Fruit fly (Drosophila melanogaster) whole organism, embryonic: ENCODE data around the gene CG7914.

Source experiments
- Abd-B ChIP-seq: fragments of 200-800 bp; sonication (Bioruptor generic); optimal IDR thresholded peaks from 2 replicates; lab custom pipeline; 2018; ENCODE audit warnings: missing biosample characterization, mild to moderate bottlenecking, missing genetic modification characterization, moderate library complexity
- Aef1 ChIP-seq: fragments of 200-800 bp; sonication (Bioruptor generic); IDR thresholded peaks from 3 replicates; pipeline ENCODE4 v1.3.6; 2022; ENCODE audit warnings: missing biosample characterization, missing genetic modification characterization
- CG10267 ChIP-seq: fragments of 200-800 bp; sonication (Bioruptor generic); optimal IDR thresholded peaks from 2 replicates; lab custom pipeline; 2018; ENCODE audit warnings: missing biosample characterization, mild to moderate bottlenecking, missing genetic modification characterization, moderate library complexity
- CG10274 ChIP-seq: fragments of 200-800 bp; sonication (Bioruptor generic); optimal IDR thresholded peaks from 3 replicates; lab custom pipeline; 2017; ENCODE audit warnings: missing biosample characterization, mild to moderate bottlenecking, missing genetic modification characterization
- CG10462 ChIP-seq: fragments of 200-800 bp; sonication (Bioruptor generic); optimal IDR thresholded peaks from 2 replicates; lab custom pipeline; 2016; ENCODE audit warnings: missing biosample characterization, missing genetic modification characterization
- CG11504 ChIP-seq: fragments of 200-800 bp; sonication (Bioruptor generic); optimal IDR thresholded peaks from 3 replicates; lab custom pipeline; 2019; ENCODE audit warnings: missing biosample characterization, mild to moderate bottlenecking, missing genetic modification characterization, moderate library complexity
- CG11560 ChIP-seq: fragments of 200-800 bp; sonication (Bioruptor generic); IDR thresholded peaks from 3 replicates; pipeline ENCODE4 v1.3.6; 2022; ENCODE audit warnings: missing biosample characterization, missing genetic modification characterization
- CG12769 ChIP-seq: fragments of 200-800 bp; sonication (Bioruptor generic); optimal IDR thresholded peaks from 2 replicates; lab custom pipeline; 2019; ENCODE audit warnings: missing biosample characterization, mild to moderate bottlenecking, missing genetic modification characterization, moderate library complexity
- CG14667 ChIP-seq: fragments of 200-800 bp; sonication (Bioruptor generic); IDR thresholded peaks from 2 replicates; pipeline ENCODE4 v1.3.6; 2022; ENCODE audit warnings: missing biosample characterization, missing genetic modification characterization
- CG1603 ChIP-seq: fragments of 200-800 bp; sonication (Bioruptor generic); optimal IDR thresholded peaks from 2 replicates; lab custom pipeline; 2019; ENCODE audit warnings: missing biosample characterization, mild to moderate bottlenecking, missing genetic modification characterization, moderate library complexity
- CG17829 ChIP-seq: fragments of 200-800 bp; optimal IDR thresholded peaks from 2 replicates; lab custom pipeline; 2019; ENCODE audit warnings: missing biosample characterization, mild to moderate bottlenecking, missing genetic modification characterization, moderate library complexity
- CG17912 ChIP-seq: fragments of 200-800 bp; sonication (Bioruptor generic); optimal IDR thresholded peaks from 2 replicates; lab custom pipeline; 2018; ENCODE audit warnings: missing biosample characterization, mild to moderate bottlenecking, missing genetic modification characterization
- CG31388 ChIP-seq: fragments of 200-800 bp; sonication (Bioruptor generic); optimal IDR thresholded peaks from 2 replicates; lab custom pipeline; 2016; ENCODE audit warnings: missing biosample characterization, missing genetic modification characterization
- CG32532 ChIP-seq: fragments of 200-800 bp; sonication (Bioruptor generic); IDR thresholded peaks from 2 replicates; pipeline ENCODE4 v1.3.6; 2022; ENCODE audit warnings: missing biosample characterization, missing genetic modification characterization
- CG43689 ChIP-seq: fragments of 200-800 bp; sonication (Bioruptor generic); IDR thresholded peaks from 2 replicates; pipeline ENCODE4 v1.3.6; 2022; ENCODE audit warnings: missing biosample characterization, missing genetic modification characterization
- CG4820 ChIP-seq: fragments of 200-800 bp; sonication (Bioruptor generic); optimal IDR thresholded peaks from 3 replicates; lab custom pipeline; 2016; ENCODE audit warnings: missing biosample characterization, missing genetic modification characterization
- CG6854 ChIP-seq: fragments of 200-800 bp; sonication (Bioruptor generic); optimal IDR thresholded peaks from 3 replicates; lab custom pipeline; 2017; ENCODE audit warnings: missing biosample characterization, mild to moderate bottlenecking, missing genetic modification characterization
- CG7963 ChIP-seq: fragments of 200-800 bp; sonication (Bioruptor generic); IDR thresholded peaks from 3 replicates; pipeline ENCODE4 v1.3.6; 2022; ENCODE audit warnings: missing biosample characterization, missing genetic modification characterization; ENCODE audit not compliant: partially characterized antibody
- CG8290 ChIP-seq, 3 experiments: fragments of 200-800 bp; sonication (Bioruptor generic); optimal IDR thresholded peaks; 2 replicates each; lab custom pipeline; 2016 to 2019; ENCODE audit warnings: missing biosample characterization in 3 of 3, missing genetic modification characterization in 3 of 3, mild to moderate bottlenecking in 2 of 3, moderate library complexity in 1 of 3
- CG8765 ChIP-seq: fragments of 200-800 bp; sonication (Bioruptor generic); IDR thresholded peaks from 2 replicates; pipeline ENCODE4 v1.3.6; 2022; ENCODE audit warnings: missing biosample characterization, missing genetic modification characterization
- CG9609 ChIP-seq: fragments of 200-800 bp; sonication (Bioruptor generic); optimal IDR thresholded peaks from 3 replicates; lab custom pipeline; 2016; ENCODE audit warnings: missing biosample characterization, missing genetic modification characterization
- D19A ChIP-seq: fragments of 200-800 bp; optimal IDR thresholded peaks from 3 replicates; lab custom pipeline; 2019; ENCODE audit warnings: missing biosample characterization, mild to moderate bottlenecking, missing genetic modification characterization, moderate library complexity
- Dip3 ChIP-seq: fragments of 200-800 bp; sonication (Bioruptor generic); optimal IDR thresholded peaks from 3 replicates; lab custom pipeline; 2016; ENCODE audit warnings: missing biosample characterization, missing genetic modification characterization
- Dref ChIP-seq: fragments of 200-800 bp; sonication (Bioruptor generic); IDR thresholded peaks from 2 replicates; pipeline ENCODE4 v1.3.6; 2022; ENCODE audit warnings: missing biosample characterization, missing genetic modification characterization
- H15 ChIP-seq: fragments of 200-800 bp; sonication (Bioruptor generic); IDR thresholded peaks from 3 replicates; pipeline ENCODE4 v1.3.6; 2022; ENCODE audit warnings: missing biosample characterization, missing genetic modification characterization
- Hr78 ChIP-seq, 2 experiments: fragments of 200-800 bp in 1 of 2; fragments of >200 bp in 1 of 2; sonication (Bioruptor generic) in 1 of 2; optimal IDR thresholded peaks; 2 replicates each; lab custom pipeline; 2017 to 2019; ENCODE audit warnings: missing biosample characterization in 2 of 2, missing genetic modification characterization in 2 of 2, mild to moderate bottlenecking in 1 of 2, moderate library complexity in 1 of 2
- Mes4 ChIP-seq: fragments of 200-800 bp; sonication (Bioruptor generic); optimal IDR thresholded peaks from 2 replicates; lab custom pipeline; 2016; ENCODE audit warnings: missing biosample characterization, missing genetic modification characterization
- Neu2 ChIP-seq: fragments of 200-800 bp; sonication (Bioruptor generic); optimal IDR thresholded peaks from 3 replicates; lab custom pipeline; 2016; ENCODE audit warnings: missing biosample characterization, missing genetic modification characterization, borderline replicate concordance
- Opbp ChIP-seq: fragments of 200-800 bp; sonication (Bioruptor generic); IDR thresholded peaks from 3 replicates; pipeline ENCODE4 v1.3.6; 2022; ENCODE audit warnings: missing biosample characterization, missing genetic modification characterization; ENCODE audit not compliant: partially characterized antibody
- ac ChIP-seq: fragments of 200-800 bp; sonication (Bioruptor generic); optimal IDR thresholded peaks from 3 replicates; lab custom pipeline; 2017; ENCODE audit warnings: missing biosample characterization, mild to moderate bottlenecking, missing genetic modification characterization
- bowl ChIP-seq: fragments of 200-800 bp; sonication (Bioruptor generic); IDR thresholded peaks from 2 replicates; pipeline ENCODE4 v1.3.6; 2022; ENCODE audit warnings: missing biosample characterization, missing genetic modification characterization
- cato ChIP-seq: fragments of 200-800 bp; sonication (Bioruptor generic); optimal IDR thresholded peaks from 2 replicates; lab custom pipeline; 2016; ENCODE audit warnings: missing biosample characterization, missing genetic modification characterization, borderline replicate concordance
- crol ChIP-seq: fragments of 200-800 bp; sonication (Bioruptor generic); IDR thresholded peaks from 2 replicates; pipeline ENCODE4 v1.3.6; 2022; ENCODE audit warnings: missing biosample characterization, missing genetic modification characterization
- danr ChIP-seq: fragments of 200-800 bp; sonication (Bioruptor generic); IDR thresholded peaks from 2 replicates; pipeline ENCODE4 v1.3.6; 2022; ENCODE audit warnings: missing biosample characterization, missing genetic modification characterization
- dati ChIP-seq: fragments of 200-800 bp; sonication (Bioruptor generic); IDR thresholded peaks from 2 replicates; pipeline ENCODE4 v1.3.6; 2022; ENCODE audit warnings: missing biosample characterization, missing genetic modification characterization
- fd3F ChIP-seq: fragments of 200-800 bp; sonication (Bioruptor generic); optimal IDR thresholded peaks from 2 replicates; lab custom pipeline; 2018; ENCODE audit warnings: missing biosample characterization, mild to moderate bottlenecking, missing genetic modification characterization, moderate library complexity
- ftz-f1 ChIP-seq: fragments of 200-800 bp; sonication (Bioruptor generic); optimal IDR thresholded peaks from 2 replicates; lab custom pipeline; 2016; ENCODE audit warnings: missing biosample characterization, missing genetic modification characterization
- her ChIP-seq: fragments of 200-800 bp; sonication (Bioruptor generic); optimal IDR thresholded peaks from 2 replicates; lab custom pipeline; 2016; ENCODE audit warnings: missing biosample characterization, missing genetic modification characterization
- jigr1 ChIP-seq: fragments of 200-800 bp; sonication (Bioruptor generic); IDR thresholded peaks from 3 replicates; pipeline ENCODE4 v1.3.6; 2022; ENCODE audit warnings: missing biosample characterization, missing genetic modification characterization
- jumu ChIP-seq: fragments of 200-800 bp; sonication (Bioruptor generic); optimal IDR thresholded peaks from 3 replicates; lab custom pipeline; 2016; ENCODE audit warnings: missing biosample characterization, missing genetic modification characterization
- ken ChIP-seq: fragments of 200-800 bp; sonication (Bioruptor generic); IDR thresholded peaks from 3 replicates; pipeline ENCODE4 v1.3.6; 2022; ENCODE audit warnings: missing biosample characterization, missing genetic modification characterization
- oc ChIP-seq: fragments of 200-800 bp; sonication (Bioruptor generic); optimal IDR thresholded peaks from 2 replicates; lab custom pipeline; 2018; ENCODE audit warnings: missing biosample characterization, mild to moderate bottlenecking, missing genetic modification characterization, moderate library complexity
- odd ChIP-seq: fragments of 200-800 bp; sonication (Bioruptor generic); optimal IDR thresholded peaks from 2 replicates; lab custom pipeline; 2017; ENCODE audit warnings: missing biosample characterization, mild to moderate bottlenecking, missing genetic modification characterization
- onecut ChIP-seq: fragments of 200-800 bp; sonication (Bioruptor generic); IDR thresholded peaks from 2 replicates; pipeline ENCODE4 v1.3.6; 2022; ENCODE audit warnings: missing biosample characterization, missing genetic modification characterization
- otp ChIP-seq: fragments of 200-800 bp; sonication (Bioruptor generic); IDR thresholded peaks from 3 replicates; pipeline ENCODE4, ENCODE4 v1.3.6; 2022; ENCODE audit warnings: missing biosample characterization, missing genetic modification characterization
- psq ChIP-seq: fragments of 200-800 bp; sonication (Bioruptor generic); optimal IDR thresholded peaks from 2 replicates; lab custom pipeline; 2017; ENCODE audit warnings: missing biosample characterization, missing genetic modification characterization
- sens ChIP-seq: fragments of 200-800 bp; sonication (Bioruptor generic); peaks from one replicate; lab custom pipeline; 2016; ENCODE audit warnings: missing biosample characterization, missing genetic modification characterization
- seq ChIP-seq: fragments of 200-800 bp; sonication (Bioruptor generic); IDR thresholded peaks from 2 replicates; pipeline ENCODE4 v1.3.6; 2022; ENCODE audit warnings: missing biosample characterization, missing genetic modification characterization
- slou ChIP-seq: fragments of 200-800 bp; sonication (Bioruptor generic); optimal IDR thresholded peaks from 3 replicates; lab custom pipeline; 2016; ENCODE audit warnings: missing biosample characterization, missing genetic modification characterization
- tap ChIP-seq: fragments of 200-800 bp; optimal IDR thresholded peaks from 3 replicates; lab custom pipeline; 2019; ENCODE audit warnings: missing biosample characterization, mild to moderate bottlenecking, missing genetic modification characterization, moderate library complexity
- vvl ChIP-seq: fragments of 200-800 bp; sonication (Bioruptor generic); IDR thresholded peaks from 2 replicates; pipeline ENCODE4 v1.3.6; 2022; ENCODE audit warnings: missing biosample characterization, missing genetic modification characterization
- wdn ChIP-seq: fragments of 200-800 bp; sonication (Bioruptor generic); IDR thresholded peaks from 2 replicates; pipeline ENCODE4 v1.3.6; 2022; ENCODE audit warnings: missing biosample characterization, missing genetic modification characterization

Gene CG7914

DNA sequence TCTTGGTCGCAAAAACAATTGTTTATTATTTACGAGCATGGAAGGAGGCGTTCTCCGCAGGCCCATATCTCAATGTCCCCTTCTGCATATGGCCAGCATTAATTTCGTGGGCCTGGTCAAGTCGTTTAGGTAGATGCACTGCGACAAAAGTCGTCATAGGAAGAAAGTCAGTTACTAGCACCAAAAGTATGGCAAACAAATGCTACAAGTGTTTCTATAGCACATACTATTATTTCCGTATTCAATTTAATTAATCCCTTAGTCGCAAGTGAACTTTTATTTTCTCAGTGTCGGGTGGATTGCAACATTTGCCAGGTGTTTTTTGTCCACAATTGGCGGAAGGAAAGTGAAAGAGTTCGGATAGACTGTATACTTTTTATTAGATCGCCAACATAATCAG lies 20.3 kb downstream of the CG7914 start (continued):
- TF ChIP-seq Neu2 (no peak), onecut (GFP tag; lab: Robert Waterston, UW) (no peak), dati (GFP tag; lab: Robert Waterston, UW) (no peak), Mes4 (GFP tag; lab: Kevin White, UChicago) (peak; percentile 0), H15 (GFP tag; lab: Robert Waterston, UW) (no peak), Abd-B (peak; percentile 1), seq (GFP tag; lab: Robert Waterston, UW) (peak; percentile 15; the same call in 1 of the 2 replicates), jumu (GFP tag; lab: Kevin White, UChicago) (no peak), vvl (GFP tag; lab: Robert Waterston, UW) (no peak), CG4820 (GFP tag; lab: Kevin White, UChicago) (no peak), wdn (GFP tag; lab: Robert Waterston, UW) (no peak), otp (no peak), CG17912 (no peak), odd (GFP tag; lab: Kevin White, UChicago) (no peak), Aef1 (GFP tag; lab: Robert Waterston, UW) (no peak), CG17829 (tag; lab: Kevin White, UChicago) (no peak), CG11504 (tag; lab: Kevin White, UChicago) (peak; percentile 35), sens (peak; percentile 65), CG1603 (peak; percentile 39), bowl (GFP tag; lab: Robert Waterston, UW) (no peak), CG14667 (GFP tag; lab: Robert Waterston, UW) (no peak), Opbp (GFP tag; lab: Robert Waterston, UW) (no peak), CG7963 (GFP tag; lab: Robert Waterston, UW) (no peak), jigr1 (GFP tag; lab: Robert Waterston, UW) (no peak), ac (GFP tag; lab: Kevin White, UChicago) (no peak), CG10274 (GFP tag; lab: Kevin White, UChicago) (no peak), Dip3 (GFP tag; lab: Kevin White, UChicago) (no peak), CG43689 (GFP tag; lab: Robert Waterston, UW) (no peak), CG10267 (tag; lab: Kevin White, UChicago) (no peak), ken (no peak), D19A (no peak), CG32532 (no peak), CG6854 (GFP tag; lab: Kevin White, UChicago) (no peak), psq (no peak), oc (tag; lab: Kevin White, UChicago) (no peak), her (peak; percentile 18), tap (tag; lab: Kevin White, UChicago) (no peak), CG8765 (GFP tag; lab: Robert Waterston, UW) (no peak), CG31388 (no peak), CG11560 (tag; lab: Robert Waterston, UW) (no peak), cato (GFP tag; lab: Kevin White, UChicago) (no peak), CG9609 (GFP tag; lab: Kevin White, UChicago) (no peak), slou (no peak), danr (GFP tag; lab: Robert Waterston, UW) (no peak), ftz-f1 (GFP tag; lab: Kevin White, UChicago) (no peak), CG12769 (tag; lab: Kevin White, UChicago) (peak; percentile 3), Dref (no peak), CG8290 (GFP tag; optimal IDR thresholded peaks at IDR 0.05; lab: Kevin White, UChicago) (no peak), CG8290 (tag; optimal IDR thresholded peaks at IDR 0.05; lab: Kevin White, UChicago) (peak in 1 of 2 experiments; percentile 27), fd3F (GFP tag; lab: Kevin White, UChicago) (no peak), Hr78 (GFP tag; optimal IDR thresholded peaks at IDR 0.05; lab: Kevin White, UChicago) (no peak), CG10462 (GFP tag; lab: Kevin White, UChicago) (no peak), crol (GFP tag; lab: Robert Waterston, UW) (no peak)
